Worm (Caenorhabditis elegans) whole organism, mixed stage, embryonic: ENCODE results near the gene R107.5.

ENCODE experiments used
- blmp-1 ChIP-seq: fragments of 150-350 bp; optimal IDR thresholded peaks from 2 replicates; lab custom pipeline; 2014; ENCODE audit warnings: missing biosample characterization, missing genetic modification characterization
- drap-1 ChIP-seq: fragments of 200-800 bp; sonication (Bioruptor generic); optimal IDR thresholded peaks from 3 replicates; lab custom pipeline; 2018; ENCODE audit warnings: mild to moderate bottlenecking, missing genetic modification characterization, missing compliant biosample characterization
- elt-3 ChIP-seq: fragments of 150-350 bp; optimal IDR thresholded peaks from 2 replicates; lab custom pipeline; 2014; ENCODE audit warnings: missing biosample characterization, missing genetic modification characterization
- nhr-28 ChIP-seq: fragments of 150-350 bp; optimal IDR thresholded peaks from 2 replicates; lab custom pipeline; 2014; ENCODE audit warnings: missing biosample characterization, missing genetic modification characterization
- snpc-4 ChIP-seq: fragments of 150-350 bp; optimal IDR thresholded peaks from 2 replicates; lab custom pipeline; 2014; ENCODE audit warnings: missing biosample characterization, missing genetic modification characterization
- sptf-1 ChIP-seq: sonication (generic microtip); optimal IDR thresholded peaks from 2 replicates; lab custom pipeline; 2017; ENCODE audit warnings: mild to moderate bottlenecking, missing genetic modification characterization, moderate library complexity, missing compliant biosample characterization
- unc-120 ChIP-seq: sonication (generic microtip); optimal IDR thresholded peaks from 2 replicates; lab custom pipeline; 2017; ENCODE audit warnings: missing genetic modification characterization, missing compliant biosample characterization; ENCODE audit not compliant: poor library complexity, severe bottlenecking
- unc-62 ChIP-seq: fragments of 150-350 bp; optimal IDR thresholded peaks from 2 replicates; lab custom pipeline; 2014; ENCODE audit warnings: missing biosample characterization, missing genetic modification reagents, missing genetic modification characterization
- ztf-11 ChIP-seq: fragments of 150-350 bp; optimal IDR thresholded peaks from 2 replicates; lab custom pipeline; 2014; ENCODE audit warnings: missing biosample characterization, missing genetic modification characterization

ce11 chrIII:9071372-9071771, 17.8 kb upstream of the R107.5 start, which contains the start of gene lin-12:
- TF ChIP-seq blmp-1 (no peak), unc-120 (no peak), ztf-11 (tag; lab: Kevin White, UChicago) (no peak), sptf-1 (no peak), nhr-28 (tag; lab: Kevin White, UChicago) (no peak), snpc-4 (tag; lab: Kevin White, UChicago) (no peak), unc-62 (GFP tag; lab: Kevin White, UChicago) (no peak), drap-1 (GFP tag; lab: Kevin White, UChicago) (no peak), elt-3 (tag; lab: Kevin White, UChicago) (no peak)
